Worm (Caenorhabditis elegans) whole organism, mixed stage, embryonic: Measurements from ENCODE around the gene his-35.

Experiments
- elt-3 ChIP-seq: fragments of 150-350 bp; optimal IDR thresholded peaks from 2 replicates; lab custom pipeline; 2014; ENCODE audit warnings: missing biosample characterization, missing genetic modification characterization
- lin-13 ChIP-seq: fragments of 150-350 bp; optimal IDR thresholded peaks from 2 replicates; lab custom pipeline; 2014; ENCODE audit warnings: missing biosample characterization, missing genetic modification characterization
- mab-5 ChIP-seq: fragments of 150-350 bp; optimal IDR thresholded peaks from 2 replicates; lab custom pipeline; 2014; ENCODE audit warnings: missing biosample characterization, missing genetic modification characterization
- nhr-12 ChIP-seq: fragments of 150-350 bp; optimal IDR thresholded peaks from 2 replicates; lab custom pipeline; 2014; ENCODE audit warnings: missing biosample characterization, missing genetic modification characterization
- nhr-237 ChIP-seq: fragments of 150-350 bp; optimal IDR thresholded peaks from 2 replicates; lab custom pipeline; 2014; ENCODE audit warnings: missing biosample characterization, missing genetic modification characterization
- nhr-28 ChIP-seq: fragments of 150-350 bp; optimal IDR thresholded peaks from 2 replicates; lab custom pipeline; 2014; ENCODE audit warnings: missing biosample characterization, missing genetic modification characterization
- unc-39 ChIP-seq: fragments of 150-350 bp; optimal IDR thresholded peaks from 2 replicates; lab custom pipeline; 2014; ENCODE audit warnings: missing biosample characterization, missing genetic modification characterization
- unc-62 ChIP-seq: fragments of 150-350 bp; optimal IDR thresholded peaks from 2 replicates; lab custom pipeline; 2014; ENCODE audit warnings: missing biosample characterization, missing genetic modification reagents, missing genetic modification characterization
- ztf-11 ChIP-seq: fragments of 150-350 bp; optimal IDR thresholded peaks from 2 replicates; lab custom pipeline; 2014; ENCODE audit warnings: missing biosample characterization, missing genetic modification characterization

ce11 chrV:9531477-9531876 lies 13.6 kb downstream of the his-35 start, which contains the start of the genes C50F4.10 and pfk-1.2:
- TF ChIP-seq elt-3 (tag; lab: Kevin White, UChicago) (no peak), unc-39 (tag; lab: Kevin White, UChicago) (no peak), unc-62 (no peak), ztf-11 (no peak), lin-13 (no peak), nhr-237 (tag; lab: Kevin White, UChicago) (no peak), mab-5 (tag; lab: Kevin White, UChicago) (no peak), nhr-12 (tag; lab: Kevin White, UChicago) (no peak), nhr-28 (tag; lab: Kevin White, UChicago) (no peak)
